Worm (Caenorhabditis elegans) whole organism, L4 larva: Measurements from ENCODE around the gene kin-20.

ENCODE experiments used
- ceh-20 ChIP-seq: fragments of 200-800 bp; sonication (Bioruptor generic); IDR thresholded peaks from 2 replicates; pipeline ENCODE4 v1.3.6; 2022; ENCODE audit warnings: missing genetic modification reagents, missing genetic modification characterization, missing compliant biosample characterization
- jun-1 ChIP-seq: fragments of 150-350 bp; optimal IDR thresholded peaks from 2 replicates; lab custom pipeline; 2014; ENCODE audit warnings: missing biosample characterization, missing genetic modification reagents, missing genetic modification characterization

ce11 chrX:15325709-15326108 lies 48.1 kb upstream of the kin-20 start, which contains the start of gene Y15E3A.3:
- TF ChIP-seq jun-1 (tag; lab: Kevin White, UChicago), result no peak
- TF ChIP-seq ceh-20 (GFP tag; lab: Robert Waterston, UW), result no peak
